Worm (Caenorhabditis elegans): ENCODE measurements around the gene C02F12.8.

The C02F12.8 gene

DNA sequence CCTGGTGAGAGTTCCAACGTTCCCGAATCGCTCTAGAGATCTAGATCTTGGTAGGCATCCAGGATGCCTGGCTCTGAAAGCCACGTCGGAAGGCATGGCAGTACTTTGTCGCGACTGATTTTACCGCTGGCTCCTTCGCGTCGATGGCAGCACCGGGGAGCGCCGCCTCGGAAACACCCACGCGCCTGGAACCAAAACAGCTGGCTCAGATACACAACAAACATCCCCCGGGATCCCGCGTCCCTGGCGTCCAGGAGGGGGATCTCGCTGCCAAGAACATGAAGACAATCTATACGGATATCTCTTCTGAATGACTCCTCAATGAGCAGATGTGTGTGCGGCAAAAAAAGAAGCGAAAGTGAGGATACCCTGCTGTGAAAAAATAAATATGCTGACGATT, 40.3 kb upstream of the C02F12.8 start (continued):
- TF ChIP-seq unc-30 (tag; optimal IDR thresholded peaks at IDR 0.05) (no peak), ztf-11 (tag; optimal IDR thresholded peaks at IDR 0.05) (no peak), unc-130 (tag; optimal IDR thresholded peaks at IDR 0.05) (no peak), lir-3 (tag; optimal IDR thresholded peaks at IDR 0.05; ENCODE audit: poor library complexity) (no peak), nhr-47 (tag; optimal IDR thresholded peaks at IDR 0.05) (no peak)

DNA sequence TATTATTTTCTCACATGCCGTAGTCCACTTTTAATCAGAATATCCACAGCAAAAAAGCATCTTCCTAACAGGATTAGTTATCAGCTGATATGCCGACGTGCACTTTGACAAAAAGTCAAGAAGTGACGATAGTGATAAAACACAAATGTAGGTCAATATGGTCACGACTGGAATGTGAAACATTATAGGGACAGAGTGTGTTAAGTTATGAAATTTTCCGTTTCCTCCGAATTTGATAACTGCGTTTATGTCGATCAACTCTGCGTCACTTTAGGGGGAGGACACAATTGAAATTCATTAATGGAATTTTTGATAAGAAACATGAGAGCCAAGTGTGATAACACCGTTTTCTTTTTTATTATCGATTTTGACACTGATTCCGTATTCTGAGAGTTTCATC, 35.9 kb upstream of the C02F12.8 start, which contains the start of gene aex-4:
Gene aex-4 (plus strand): TSS at position 312 of the 400 bp plus-strand sequence.
- peak; percentile 51 for TF ChIP-seq pax-3 (tag; optimal IDR thresholded peaks at IDR 0.05)
- no peak for TF ChIP-seq Y116A8C.19 (tag; optimal IDR thresholded peaks at IDR 0.05; ENCODE audit: borderline replicate concordance)
- TF ChIP-seq egl-27 (tag; optimal IDR thresholded peaks at IDR 0.05), result no peak
- no peak for TF ChIP-seq zag-1 (tag; optimal IDR thresholded peaks at IDR 0.05)
- no peak for TF ChIP-seq fos-1 (tag; optimal IDR thresholded peaks at IDR 0.05)
- TF ChIP-seq vab-15 (tag; optimal IDR thresholded peaks at IDR 0.05), result no peak
- no peak for TF ChIP-seq ces-1 (GFP tag; optimal IDR thresholded peaks at IDR 0.05)
- TF ChIP-seq lsy-2 (tag; optimal IDR thresholded peaks at IDR 0.05), result no peak
- TF ChIP-seq xbp-1 (tag; optimal IDR thresholded peaks at IDR 0.05), result no peak
- no peak for TF ChIP-seq lin-39 (tag; optimal IDR thresholded peaks at IDR 0.05)
- TF ChIP-seq ceh-63 (GFP tag; optimal IDR thresholded peaks at IDR 0.05), result no peak
- TF ChIP-seq mdl-1 (tag; optimal IDR thresholded peaks at IDR 0.05), result no peak
- TF ChIP-seq nhr-12 (tag; optimal IDR thresholded peaks at IDR 0.05), result no peak
- TF ChIP-seq nhr-11 (tag; optimal IDR thresholded peaks at IDR 0.05), result no peak
- no peak for TF ChIP-seq tbx-2 (tag; optimal IDR thresholded peaks at IDR 0.05)
- TF ChIP-seq lir-3 (tag; optimal IDR thresholded peaks at IDR 0.05; ENCODE audit: poor library complexity), result no peak
- no peak for TF ChIP-seq hpl-2 (GFP tag; optimal IDR thresholded peaks at IDR 0.05)
- peak; percentile 34 for TF ChIP-seq egl-13 (tag; optimal IDR thresholded peaks at IDR 0.05)
- TF ChIP-seq dsc-1 (tag; optimal IDR thresholded peaks at IDR 0.05), result peak; percentile 54
- no peak for TF ChIP-seq ztf-11 (tag; optimal IDR thresholded peaks at IDR 0.05)
- no peak for TF ChIP-seq sup-37 (GFP tag; optimal IDR thresholded peaks at IDR 0.05)
- no peak for TF ChIP-seq unc-62 (GFP tag; optimal IDR thresholded peaks at IDR 0.05)
- TF ChIP-seq nhr-28 (tag; optimal IDR thresholded peaks at IDR 0.05), result no peak
- TF ChIP-seq nhr-47 (tag; optimal IDR thresholded peaks at IDR 0.05), result peak; percentile 12
- TF ChIP-seq ceh-82 (tag; optimal IDR thresholded peaks at IDR 0.05), result no peak
- no peak for TF ChIP-seq unc-86 (tag; optimal IDR thresholded peaks at IDR 0.05)
- no peak for TF ChIP-seq efl-3 (GFP tag; optimal IDR thresholded peaks at IDR 0.05)
- no peak for TF ChIP-seq ceh-90 (tag; optimal IDR thresholded peaks at IDR 0.05)
- no peak for TF ChIP-seq mab-9 (GFP tag; IDR thresholded peaks at IDR 0.05)
- no peak for TF ChIP-seq sox-4 (tag; optimal IDR thresholded peaks at IDR 0.05)
- peak; percentile 21 for TF ChIP-seq nhr-20 (tag; optimal IDR thresholded peaks at IDR 0.05)
- TF ChIP-seq lin-15B (tag; optimal IDR thresholded peaks at IDR 0.05), result no peak
- no peak for TF ChIP-seq zip-4 (GFP tag; optimal IDR thresholded peaks at IDR 0.05)
- TF ChIP-seq nhr-90 (tag; optimal IDR thresholded peaks at IDR 0.05; ENCODE audit: poor library complexity), result no peak
- no peak for TF ChIP-seq ets-5 (GFP tag; IDR thresholded peaks at IDR 0.05)
- no peak for TF ChIP-seq hlh-4 (tag; optimal IDR thresholded peaks at IDR 0.05)
- TF ChIP-seq nhr-237 (tag; optimal IDR thresholded peaks at IDR 0.05), result no peak
- no peak for TF ChIP-seq aha-1 (tag; optimal IDR thresholded peaks at IDR 0.05)
- TF ChIP-seq aly-2 (tag; optimal IDR thresholded peaks at IDR 0.05), result no peak
- no peak for TF ChIP-seq elt-3 (tag; optimal IDR thresholded peaks at IDR 0.05)
- no peak for TF ChIP-seq nhr-76 (tag; optimal IDR thresholded peaks at IDR 0.05)
- TF ChIP-seq ceh-88 (GFP tag; IDR thresholded peaks at IDR 0.05), result no peak
- TF ChIP-seq sptf-1 (tag; optimal IDR thresholded peaks at IDR 0.05), result no peak
- no peak for TF ChIP-seq lin-13 (GFP tag; optimal IDR thresholded peaks at IDR 0.05)
- peak; percentile 4 for TF ChIP-seq fkh-8 (tag; optimal IDR thresholded peaks at IDR 0.05)
- TF ChIP-seq C04F5.9 (tag; optimal IDR thresholded peaks at IDR 0.05), result no peak
- no peak for TF ChIP-seq alr-1 (tag; optimal IDR thresholded peaks at IDR 0.05; ENCODE audit: borderline replicate concordance)
- TF ChIP-seq isw-1 (GFP tag; IDR thresholded peaks at IDR 0.05), result no peak
- no peak for TF ChIP-seq unc-130 (tag; optimal IDR thresholded peaks at IDR 0.05)
- no peak for TF ChIP-seq nhr-77 (tag; optimal IDR thresholded peaks at IDR 0.05)
